Fruit fly (Drosophila melanogaster): ENCODE results near the gene CG42458.

CG42458 gene

DNA sequence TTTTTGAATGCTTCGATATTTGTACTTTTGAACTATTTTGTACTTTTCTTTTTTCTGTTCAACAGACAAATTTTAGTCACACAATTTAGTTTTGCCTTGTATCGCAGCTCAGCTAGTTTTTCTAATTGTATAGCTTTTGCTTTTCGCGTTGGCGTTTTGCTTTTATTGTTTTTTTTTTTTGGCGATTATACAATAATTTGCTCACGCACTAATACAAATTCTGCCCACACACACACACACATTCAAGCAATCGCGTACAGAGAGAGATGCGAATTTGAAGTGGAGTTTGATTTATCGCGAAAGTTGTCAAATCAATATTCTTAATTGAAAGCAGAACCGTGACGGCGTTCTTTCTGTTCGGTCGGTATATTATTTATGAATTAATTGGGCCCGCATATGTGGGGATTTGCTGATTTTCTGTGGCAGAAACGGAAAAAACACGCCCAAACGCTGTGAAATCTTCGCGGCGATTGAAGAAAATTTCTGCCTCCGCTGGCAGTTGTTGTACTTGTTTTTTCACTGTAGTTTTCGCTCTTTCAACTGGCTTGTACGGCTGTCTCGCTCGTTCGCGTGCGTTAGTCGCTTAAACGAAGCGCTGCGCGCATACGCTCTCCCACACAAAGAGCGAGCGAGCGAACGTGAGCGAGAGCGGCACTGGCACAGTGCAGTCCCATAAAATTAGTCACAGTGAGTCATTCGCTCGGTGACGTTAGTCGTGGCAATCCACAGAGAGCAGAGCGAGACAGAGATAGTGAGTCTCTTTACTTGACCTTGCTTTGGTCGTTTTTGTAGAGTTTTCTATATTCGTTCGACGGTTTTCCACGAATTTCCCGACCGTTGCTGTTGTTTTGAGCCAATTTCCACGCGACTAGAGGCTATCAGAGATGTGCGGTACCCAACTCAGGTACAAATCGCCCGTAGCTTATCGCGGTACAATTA is 11.4 kb downstream of the CG42458 start, which contains the start of gene Rac2 (continued):
- no peak for TF ChIP-seq CG17612 (GFP tag; IDR thresholded peaks at IDR 0.05)
- no peak for TF ChIP-seq pb (GFP tag; optimal IDR thresholded peaks at IDR 0.05)
- TF ChIP-seq CHES-1-like (GFP tag; optimal IDR thresholded peaks at IDR 0.05) = peak; percentile 14
- TF ChIP-seq Nf-YA (GFP tag; IDR thresholded peaks at IDR 0.05) = 0 out of 2 replicates have a peak, but pooled peaks have one; percentile 31
- TF ChIP-seq CG7839 (tag; optimal IDR thresholded peaks at IDR 0.05) = peak; percentile 31
- peak; percentile 35 for TF ChIP-seq CG6254 (GFP tag; optimal IDR thresholded peaks at IDR 0.05)
- TF ChIP-seq Awh (GFP tag; IDR thresholded peaks at IDR 0.05) = 0 out of 2 replicates have a peak, but pooled peaks have one; percentile 47
- TF ChIP-seq CG1792 (GFP tag; optimal IDR thresholded peaks at IDR 0.05) = no peak
- TF ChIP-seq NC2α (GFP tag; optimal IDR thresholded peaks at IDR 0.05) = no peak
- TF ChIP-seq eve (GFP tag; optimal IDR thresholded peaks at IDR 0.05) = peak in 1 of 2 experiments; percentile 60
- peak; percentile 54 for TF ChIP-seq bbx (GFP tag; IDR thresholded peaks at IDR 0.05; ENCODE audit: partially characterized antibody)
- no peak for TF ChIP-seq NFAT (GFP tag; IDR thresholded peaks at IDR 0.05)
- no peak for TF ChIP-seq Hr3 (GFP tag; optimal IDR thresholded peaks at IDR 0.05)
- no peak for TF ChIP-seq CG15696 (tag; optimal IDR thresholded peaks at IDR 0.05)
- no peak for TF ChIP-seq D19B (GFP tag; optimal IDR thresholded peaks at IDR 0.05)
- TF ChIP-seq schlank (tag; optimal IDR thresholded peaks at IDR 0.05) = no peak
- TF ChIP-seq disco-r (GFP tag; optimal IDR thresholded peaks at IDR 0.05) = no peak
- no peak for TF ChIP-seq CG10267 (tag; optimal IDR thresholded peaks at IDR 0.05)
- peak; percentile 91 for TF ChIP-seq CG8478 (optimal IDR thresholded peaks at IDR 0.05)
- TF ChIP-seq Gsc (GFP tag; IDR thresholded peaks at IDR 0.05) = no peak
- peak; percentile 52 for TF ChIP-seq CG12769 (tag; optimal IDR thresholded peaks at IDR 0.05)
- peak; percentile 34 for TF ChIP-seq CG15479 (GFP tag; optimal IDR thresholded peaks at IDR 0.05)
- no peak for TF ChIP-seq cwo (GFP tag; optimal IDR thresholded peaks at IDR 0.05)
- no peak for TF ChIP-seq CG7372 (GFP tag; IDR thresholded peaks at IDR 0.05)
- no peak for TF ChIP-seq ATbp (GFP tag; optimal IDR thresholded peaks at IDR 0.05)
- TF ChIP-seq CG4820 (GFP tag; optimal IDR thresholded peaks at IDR 0.05) = no peak
- peak; percentile 9 for TF ChIP-seq B-H2 (GFP tag; optimal IDR thresholded peaks at IDR 0.05)
- peak; percentile 60 for TF ChIP-seq stwl (tag; optimal IDR thresholded peaks at IDR 0.05)
- TF ChIP-seq wor (GFP tag; IDR thresholded peaks at IDR 0.05) = no peak
- no peak for TF ChIP-seq CG9609 (GFP tag; optimal IDR thresholded peaks at IDR 0.05)
- TF ChIP-seq ato (GFP tag; IDR thresholded peaks at IDR 0.05; ENCODE audit: partially characterized antibody) = no peak
- no peak for TF ChIP-seq Taf1 (GFP tag; IDR thresholded peaks at IDR 0.05)
- no peak for TF ChIP-seq hth (optimal IDR thresholded peaks at IDR 0.05)
- no peak for TF ChIP-seq CG7928 (GFP tag; optimal IDR thresholded peaks at IDR 0.05)
- no peak for TF ChIP-seq fru (optimal IDR thresholded peaks at IDR 0.05)
- peak; percentile 36 for TF ChIP-seq Bteb2 (GFP tag; optimal IDR thresholded peaks at IDR 0.05)
- TF ChIP-seq CG6791 (GFP tag; IDR thresholded peaks at IDR 0.05; ENCODE audit: partially characterized antibody) = peak; percentile 57; the same call in 1 of the 3 replicates
- TF ChIP-seq dysf (GFP tag; IDR thresholded peaks at IDR 0.05) = peak; percentile 40; the same call in 1 of the 3 replicates
- TF ChIP-seq usp (GFP tag; optimal IDR thresholded peaks at IDR 0.05) = no peak
- TF ChIP-seq Hmx (GFP tag; optimal IDR thresholded peaks at IDR 0.05) = no peak
- peak; percentile 30; the same call in 1 of the 2 replicates for TF ChIP-seq Ptx1 (GFP tag; IDR thresholded peaks at IDR 0.05)
- peak; percentile 9 for TF ChIP-seq ab (GFP tag; optimal IDR thresholded peaks at IDR 0.05)
- no peak for TF ChIP-seq Sin3A (optimal IDR thresholded peaks at IDR 0.05)
- TF ChIP-seq CG12071 (GFP tag; optimal IDR thresholded peaks at IDR 0.05) = no peak
- no peak for TF ChIP-seq sisA (GFP tag; IDR thresholded peaks at IDR 0.05)
- no peak for TF ChIP-seq Blimp-1 (GFP tag; optimal IDR thresholded peaks at IDR 0.05)
- peak; percentile 15 for TF ChIP-seq CG17829 (tag; optimal IDR thresholded peaks at IDR 0.05)
- TF ChIP-seq CG6813 (GFP tag; optimal IDR thresholded peaks at IDR 0.05) = no peak
- TF ChIP-seq dmrt11E (tag; optimal IDR thresholded peaks at IDR 0.05) = no peak
- no peak for TF ChIP-seq CG6765 (GFP tag; optimal IDR thresholded peaks at IDR 0.05)
